Worm (Caenorhabditis elegans) whole organism, midembryonic: ENCODE measurements around the gene T12B3.3.

Source experiments
- cog-1 ChIP-seq: sonication (generic microtip); optimal IDR thresholded peaks from 2 replicates; lab custom pipeline; 2016; ENCODE audit warnings: missing genetic modification characterization, missing compliant biosample characterization
- klf-2 ChIP-seq: fragments of 200-800 bp; sonication (Bioruptor generic); conservative IDR thresholded peaks from 2 replicates; pipeline ENCODE4 v1.3.6; 2022; ENCODE audit warnings: missing genetic modification reagents, missing genetic modification characterization, missing compliant biosample characterization
- med-1 ChIP-seq: sonication (generic microtip); optimal IDR thresholded peaks from 2 replicates; lab custom pipeline; 2017; ENCODE audit warnings: missing genetic modification characterization, mild to moderate bottlenecking, missing compliant biosample characterization, antibody characterized with exemption, missing genetic modification reagents; ENCODE audit not compliant: insufficient read depth
- tab-1 ChIP-seq: fragments of 200-800 bp; sonication (Bioruptor generic); IDR thresholded peaks from 2 replicates; pipeline ENCODE4 v1.3.6; 2022; ENCODE audit warnings: missing genetic modification characterization, missing compliant biosample characterization

- TF ChIP-seq tab-1 (GFP tag; lab: Robert Waterston, UW) (no peak), cog-1 (tag; lab: Kevin White, UChicago) (no peak), klf-2 (no peak), med-1 (GFP tag; lab: Kevin White, UChicago) (no peak)
Observed at ce11 chrIV:7406690-7407089, 31.7 kb downstream of the T12B3.3 start.
